Fruit fly (Drosophila melanogaster) whole organism, embryonic: ENCODE measurements around the gene beat-Ib.

Experiments
- Asciz ChIP-seq: fragments of 200-800 bp; sonication (Bioruptor generic); optimal IDR thresholded peaks from 2 replicates; lab custom pipeline; 2017; ENCODE audit warnings: missing biosample characterization, mild to moderate bottlenecking, missing genetic modification characterization, missing genetic modification reagents
- Atf-2 ChIP-seq: fragments of 200-800 bp; sonication (Bioruptor generic); optimal IDR thresholded peaks from 2 replicates; lab custom pipeline; 2016; ENCODE audit warnings: missing biosample characterization, missing genetic modification characterization
- Blimp-1 ChIP-seq: fragments of 200-800 bp; sonication (Bioruptor generic); optimal IDR thresholded peaks from 3 replicates; lab custom pipeline; 2018; ENCODE audit warnings: missing biosample characterization, missing genetic modification characterization, mild to moderate bottlenecking, moderate library complexity, missing genetic modification reagents
- CG10321 ChIP-seq: fragments of 200-800 bp; sonication (Bioruptor generic); IDR thresholded peaks from 2 replicates; pipeline ENCODE4 v1.3.6; 2022; ENCODE audit warnings: missing biosample characterization, missing genetic modification characterization
- CG11247 ChIP-seq: fragments of 200-800 bp; sonication (Bioruptor generic); IDR thresholded peaks from 2 replicates; pipeline ENCODE4 v1.3.6; 2022; ENCODE audit warnings: missing biosample characterization, missing genetic modification characterization
- CG12391 ChIP-seq: fragments of 200-800 bp; sonication (Bioruptor generic); optimal IDR thresholded peaks from 3 replicates; lab custom pipeline; 2018; ENCODE audit warnings: missing biosample characterization, mild to moderate bottlenecking, missing genetic modification characterization, moderate library complexity
- CG12659 ChIP-seq: fragments of 200-800 bp; sonication (Bioruptor generic); optimal IDR thresholded peaks from 3 replicates; lab custom pipeline; 2017; ENCODE audit warnings: mild to moderate bottlenecking, missing biosample characterization, missing genetic modification reagents, missing genetic modification characterization
- CG14014 ChIP-seq: fragments of 200-800 bp; sonication (Bioruptor generic); IDR thresholded peaks from 2 replicates; pipeline ENCODE4 v1.3.6; 2022; ENCODE audit warnings: missing biosample characterization, missing genetic modification characterization
- CG15269 ChIP-seq: fragments of 200-800 bp; sonication (Bioruptor generic); optimal IDR thresholded peaks from 2 replicates; lab custom pipeline; 2018; ENCODE audit warnings: missing biosample characterization, mild to moderate bottlenecking, missing genetic modification characterization, moderate library complexity
- CG30403 ChIP-seq: fragments of 200-800 bp; sonication (Bioruptor generic); optimal IDR thresholded peaks from 3 replicates; lab custom pipeline; 2016; ENCODE audit warnings: missing biosample characterization, missing genetic modification characterization
- CG31365 ChIP-seq: fragments of 200-800 bp; sonication (Bioruptor generic); optimal IDR thresholded peaks from 2 replicates; lab custom pipeline; 2018; ENCODE audit warnings: missing biosample characterization, mild to moderate bottlenecking, missing genetic modification characterization
- CG31388 ChIP-seq: fragments of 200-800 bp; sonication (Bioruptor generic); optimal IDR thresholded peaks from 2 replicates; lab custom pipeline; 2016; ENCODE audit warnings: missing biosample characterization, missing genetic modification characterization
- CG34224 ChIP-seq: fragments of 200-800 bp; sonication (Bioruptor generic); IDR thresholded peaks from 3 replicates; pipeline ENCODE4 v1.3.6; 2022; ENCODE audit warnings: missing biosample characterization, missing genetic modification characterization; ENCODE audit not compliant: partially characterized antibody
- CG42726 ChIP-seq: fragments of 200-800 bp; sonication (Bioruptor generic); IDR thresholded peaks from 2 replicates; pipeline ENCODE4 v1.3.6; 2022; ENCODE audit warnings: missing biosample characterization, missing genetic modification characterization; ENCODE audit not compliant: partially characterized antibody
- CG6654 ChIP-seq: fragments of 200-800 bp; sonication (Bioruptor generic); optimal IDR thresholded peaks from 2 replicates; lab custom pipeline; 2017; ENCODE audit warnings: missing biosample characterization, mild to moderate bottlenecking, missing genetic modification characterization
- CG6765 ChIP-seq: fragments of 200-800 bp; sonication (Bioruptor generic); optimal IDR thresholded peaks from 3 replicates; lab custom pipeline; 2017; ENCODE audit warnings: missing biosample characterization, mild to moderate bottlenecking, missing genetic modification characterization
- CG6791 ChIP-seq: fragments of 200-800 bp; sonication (Bioruptor generic); IDR thresholded peaks from 3 replicates; pipeline ENCODE4 v1.3.6; 2022; ENCODE audit warnings: missing biosample characterization, missing genetic modification characterization; ENCODE audit not compliant: partially characterized antibody
- CG6813 ChIP-seq: fragments of 200-800 bp; sonication (Bioruptor generic); optimal IDR thresholded peaks from 2 replicates; lab custom pipeline; 2017; ENCODE audit warnings: missing biosample characterization, missing genetic modification characterization, mild to moderate bottlenecking, moderate library complexity, missing genetic modification reagents
- CG6854 ChIP-seq: fragments of 200-800 bp; sonication (Bioruptor generic); optimal IDR thresholded peaks from 3 replicates; lab custom pipeline; 2017; ENCODE audit warnings: missing biosample characterization, mild to moderate bottlenecking, missing genetic modification characterization
- CG7357 ChIP-seq: fragments of 200-800 bp; sonication (Bioruptor generic); IDR thresholded peaks from 3 replicates; pipeline ENCODE4 v1.3.6; 2022; ENCODE audit warnings: missing biosample characterization, missing genetic modification characterization
- CG8388 ChIP-seq: fragments of 200-800 bp; sonication (Bioruptor generic); optimal IDR thresholded peaks from 2 replicates; lab custom pipeline; 2019; ENCODE audit warnings: missing biosample characterization, mild to moderate bottlenecking, missing genetic modification characterization, moderate library complexity
- CG8944 ChIP-seq: fragments of 200-800 bp; sonication (Bioruptor generic); optimal IDR thresholded peaks from 3 replicates; lab custom pipeline; 2016; ENCODE audit warnings: missing biosample characterization, missing genetic modification characterization
- CG9727 ChIP-seq: fragments of 200-800 bp; sonication (Bioruptor generic); optimal IDR thresholded peaks from 3 replicates; lab custom pipeline; 2017; ENCODE audit warnings: missing biosample characterization, mild to moderate bottlenecking, missing genetic modification characterization
- CG9817 ChIP-seq: fragments of 200-800 bp; sonication (Bioruptor generic); optimal IDR thresholded peaks from 2 replicates; lab custom pipeline; 2018; ENCODE audit warnings: missing biosample characterization, mild to moderate bottlenecking, missing genetic modification characterization, moderate library complexity
- CoRest ChIP-seq: fragments of 200-800 bp; sonication (Bioruptor generic); optimal IDR thresholded peaks from 3 replicates; lab custom pipeline; 2018; ENCODE audit warnings: missing biosample characterization, mild to moderate bottlenecking, missing genetic modification characterization, moderate library complexity
- Dbx ChIP-seq: fragments of 200-800 bp; sonication (Bioruptor generic); IDR thresholded peaks from 3 replicates; pipeline ENCODE4 v1.3.6; 2022; ENCODE audit warnings: missing biosample characterization, missing genetic modification characterization
- Doc2 ChIP-seq: fragments of 200-800 bp; sonication (Bioruptor generic); IDR thresholded peaks from 2 replicates; pipeline ENCODE4 v1.3.6; 2022; ENCODE audit warnings: missing biosample characterization, missing genetic modification characterization
- H15 ChIP-seq: fragments of 200-800 bp; sonication (Bioruptor generic); IDR thresholded peaks from 3 replicates; pipeline ENCODE4 v1.3.6; 2022; ENCODE audit warnings: missing biosample characterization, missing genetic modification characterization
- MBD-R2 ChIP-seq: fragments of 200-800 bp; sonication (Bioruptor generic); IDR thresholded peaks from 2 replicates; pipeline ENCODE4 v1.3.6; 2022; ENCODE audit warnings: missing biosample characterization, missing genetic modification characterization
- Myb ChIP-seq: fragments of 200-800 bp; sonication (Bioruptor generic); optimal IDR thresholded peaks from 2 replicates; lab custom pipeline; 2016; ENCODE audit warnings: missing biosample characterization, missing genetic modification characterization
- NFAT ChIP-seq: fragments of 200-800 bp; sonication (Bioruptor generic); IDR thresholded peaks from 2 replicates; pipeline ENCODE4 v1.3.6; 2022; ENCODE audit warnings: missing biosample characterization, missing genetic modification characterization
- Optix ChIP-seq: fragments of 200-800 bp; sonication (Bioruptor generic); IDR thresholded peaks from 3 replicates; pipeline ENCODE4 v1.3.6; 2022; ENCODE audit warnings: missing biosample characterization, missing genetic modification characterization
- Usf ChIP-seq: fragments of 200-800 bp; sonication (Bioruptor generic); optimal IDR thresholded peaks from 2 replicates; lab custom pipeline; 2017; ENCODE audit warnings: missing genotype, missing biosample characterization, missing genetic modification characterization
- ap ChIP-seq: fragments of 200-800 bp; sonication (Bioruptor generic); IDR thresholded peaks from 2 replicates; pipeline ENCODE4 v1.3.6; 2022; ENCODE audit warnings: missing biosample characterization, missing genetic modification characterization
- cg ChIP-seq: fragments of 200-800 bp; sonication (Bioruptor generic); optimal IDR thresholded peaks from 3 replicates; lab custom pipeline; 2019; ENCODE audit warnings: missing biosample characterization, mild to moderate bottlenecking, missing genetic modification characterization, moderate library complexity
- cwo ChIP-seq: fragments of 200-800 bp; sonication (Bioruptor generic); optimal IDR thresholded peaks from 3 replicates; lab custom pipeline; 2017; ENCODE audit warnings: missing biosample characterization, missing genetic modification characterization, mild to moderate bottlenecking, moderate library complexity, missing genetic modification reagents
- dm ChIP-seq: fragments of 200-800 bp; sonication (Bioruptor generic); optimal IDR thresholded peaks from 3 replicates; lab custom pipeline; 2016; ENCODE audit warnings: missing biosample characterization, missing genetic modification characterization
- dmrt99B ChIP-seq: fragments of 200-800 bp; sonication (Bioruptor generic); optimal IDR thresholded peaks from 2 replicates; lab custom pipeline; 2018; ENCODE audit warnings: missing biosample characterization, mild to moderate bottlenecking, missing genetic modification characterization, moderate library complexity
- emc ChIP-seq: fragments of 200-800 bp; sonication (Bioruptor generic); optimal IDR thresholded peaks from 2 replicates; lab custom pipeline; 2016; ENCODE audit warnings: missing biosample characterization, missing genetic modification characterization
- esg ChIP-seq: fragments of 200-800 bp; sonication (Bioruptor generic); conservative IDR thresholded peaks from 2 replicates; pipeline ENCODE4 v1.3.6; 2022; ENCODE audit warnings: missing biosample characterization, missing genetic modification characterization
- fd3F ChIP-seq: fragments of 200-800 bp; sonication (Bioruptor generic); optimal IDR thresholded peaks from 2 replicates; lab custom pipeline; 2018; ENCODE audit warnings: missing biosample characterization, mild to moderate bottlenecking, missing genetic modification characterization, moderate library complexity
- gem ChIP-seq: fragments of 200-800 bp; sonication (Bioruptor generic); optimal IDR thresholded peaks from 2 replicates; lab custom pipeline; 2019; ENCODE audit warnings: missing biosample characterization, mild to moderate bottlenecking, missing genetic modification characterization, moderate library complexity
- gro ChIP-seq: fragments of 200-800 bp; sonication (Bioruptor generic); optimal IDR thresholded peaks from 2 replicates; lab custom pipeline; 2016; ENCODE audit warnings: missing biosample characterization, missing genetic modification characterization
- knrl ChIP-seq: fragments of 200-800 bp; sonication (Bioruptor generic); IDR thresholded peaks from 3 replicates; pipeline ENCODE4 v1.3.6; 2022; ENCODE audit warnings: missing biosample characterization, missing genetic modification characterization; ENCODE audit not compliant: partially characterized antibody
- phol ChIP-seq: fragments of 200-800 bp; sonication (Bioruptor generic); optimal IDR thresholded peaks from 3 replicates; lab custom pipeline; 2018; ENCODE audit warnings: missing biosample characterization, mild to moderate bottlenecking, missing genetic modification characterization, moderate library complexity
- pzg ChIP-seq: fragments of 200-800 bp; sonication (Bioruptor generic); optimal IDR thresholded peaks from 3 replicates; lab custom pipeline; 2018; ENCODE audit warnings: missing biosample characterization, mild to moderate bottlenecking, missing genetic modification characterization, moderate library complexity
- tgo ChIP-seq: fragments of 200-800 bp; sonication (Bioruptor generic); IDR thresholded peaks from 3 replicates; pipeline ENCODE4 v1.3.6; 2022; ENCODE audit warnings: missing biosample characterization, missing genetic modification characterization
- tio ChIP-seq: fragments of 200-800 bp; sonication (Bioruptor generic); optimal IDR thresholded peaks from 2 replicates; lab custom pipeline; 2017; ENCODE audit warnings: missing biosample characterization, missing genetic modification characterization, inconsistent platforms
- toy ChIP-seq: fragments of 200-800 bp; sonication (Bioruptor generic); IDR thresholded peaks from 2 replicates; pipeline ENCODE4 v1.3.6; 2022; ENCODE audit warnings: missing biosample characterization, missing genetic modification characterization

The beat-Ib gene

DNA sequence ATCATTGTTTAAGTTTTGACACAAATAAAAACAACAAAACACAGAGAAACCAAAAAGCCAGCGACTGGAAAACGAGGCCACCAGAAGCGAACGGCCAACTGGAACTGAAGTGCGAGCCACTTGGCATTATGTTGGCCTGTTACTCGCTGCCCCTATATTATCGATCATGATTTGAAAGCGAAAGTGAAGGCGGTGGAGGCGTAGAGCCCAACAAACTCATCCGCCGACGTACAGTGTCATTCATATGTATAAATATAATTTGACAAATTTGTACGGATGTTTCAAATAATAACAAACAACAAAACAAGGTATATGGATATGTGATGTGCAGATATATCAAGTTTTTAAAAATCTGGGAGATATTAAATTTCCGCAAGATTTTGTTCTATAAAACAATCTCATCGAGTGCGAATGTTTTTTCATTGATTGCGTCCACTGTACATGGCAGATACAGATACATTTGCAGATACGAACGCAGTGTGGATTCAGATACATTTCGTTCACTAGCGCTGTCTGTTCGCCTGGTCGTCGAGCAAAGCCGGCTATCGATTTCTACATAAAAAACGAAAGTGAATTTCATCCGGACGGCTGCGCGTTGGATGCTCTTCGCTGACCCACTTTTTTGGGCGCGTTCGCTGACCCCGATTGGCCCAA, 51.2 kb downstream of the beat-Ib start (continued):
- peak; percentile 90 for TF ChIP-seq CG9727 (GFP tag; lab: Kevin White, UChicago)
- TF ChIP-seq CG8388 (GFP tag; lab: Kevin White, UChicago), result peak; percentile 98
- peak; percentile 87 for TF ChIP-seq CG6813
- TF ChIP-seq cwo, result peak; percentile 2
- TF ChIP-seq CG12659 (GFP tag; lab: Kevin White, UChicago), result peak; percentile 97
- TF ChIP-seq dm, result peak; percentile 84
- TF ChIP-seq CG42726 (GFP tag; lab: Robert Waterston, UW), result no peak
- TF ChIP-seq CG31365 (tag; lab: Kevin White, UChicago), result peak; percentile 80
- peak; percentile 85 for TF ChIP-seq Usf (GFP tag; lab: Kevin White, UChicago)
- TF ChIP-seq CG6854 (GFP tag; lab: Kevin White, UChicago), result peak; percentile 89
- peak; percentile 95 for TF ChIP-seq phol
- TF ChIP-seq CG31388 (GFP tag; lab: Kevin White, UChicago), result peak; percentile 75
- TF ChIP-seq CG12391, result peak; percentile 97
- peak; percentile 98 for TF ChIP-seq CG30403 (GFP tag; lab: Kevin White, UChicago)
- TF ChIP-seq Dbx, result peak; percentile 86
- peak; percentile 97 for TF ChIP-seq dmrt99B (tag; lab: Kevin White, UChicago)
- TF ChIP-seq Myb (GFP tag; lab: Kevin White, UChicago), result peak; percentile 85
- peak; percentile 76; the same call in 1 of the 2 replicates for TF ChIP-seq CG10321 (GFP tag; lab: Robert Waterston, UW)
- peak; percentile 76; the same call in 1 of the 2 replicates for TF ChIP-seq Doc2 (GFP tag; lab: Robert Waterston, UW)
- TF ChIP-seq tio (GFP tag; lab: Kevin White, UChicago), result peak; percentile 92
- peak; percentile 80 for TF ChIP-seq toy
- peak; percentile 95 for TF ChIP-seq fd3F (GFP tag; lab: Kevin White, UChicago)
- TF ChIP-seq pzg, result peak; percentile 16
- TF ChIP-seq knrl (GFP tag; lab: Robert Waterston, UW), result peak; percentile 57
- TF ChIP-seq H15 (GFP tag; lab: Robert Waterston, UW), result peak; percentile 95
- TF ChIP-seq emc (GFP tag; lab: Kevin White, UChicago), result peak; percentile 74
- TF ChIP-seq CG9817, result peak; percentile 97
- peak; percentile 100 for TF ChIP-seq Blimp-1 (GFP tag; lab: Kevin White, UChicago)
- peak; percentile 96 for TF ChIP-seq Asciz (GFP tag; lab: Kevin White, UChicago)
- TF ChIP-seq Atf-2 (GFP tag; lab: Kevin White, UChicago), result peak; percentile 92
- TF ChIP-seq CG6765 (GFP tag; lab: Kevin White, UChicago), result peak; percentile 72
- peak; percentile 93 for TF ChIP-seq CG14014 (GFP tag; lab: Robert Waterston, UW)
- peak; percentile 98 for TF ChIP-seq gem (tag; lab: Kevin White, UChicago)
- peak; percentile 87 for TF ChIP-seq CG6654 (GFP tag; lab: Kevin White, UChicago)
- TF ChIP-seq ap (GFP tag; lab: Robert Waterston, UW), result peak; percentile 92
- TF ChIP-seq cg (GFP tag; lab: Kevin White, UChicago), result peak; percentile 54
- no peak for TF ChIP-seq CG34224 (GFP tag; lab: Robert Waterston, UW)
- TF ChIP-seq gro (GFP tag; lab: Kevin White, UChicago), result peak; percentile 91
- TF ChIP-seq CG11247 (GFP tag; lab: Robert Waterston, UW), result peak; percentile 84
- TF ChIP-seq MBD-R2 (GFP tag; lab: Robert Waterston, UW), result peak; percentile 85
- peak; percentile 96 for TF ChIP-seq esg (GFP tag; lab: Robert Waterston, UW)
- TF ChIP-seq tgo (GFP tag; lab: Robert Waterston, UW), result peak; percentile 96
- TF ChIP-seq CG6791 (GFP tag; lab: Robert Waterston, UW), result no peak
- peak; percentile 97 for TF ChIP-seq CG15269 (tag; lab: Kevin White, UChicago)
- peak; percentile 90 for TF ChIP-seq Optix (GFP tag; lab: Robert Waterston, UW)
- peak; percentile 98 for TF ChIP-seq CoRest
- TF ChIP-seq CG7357 (GFP tag; lab: Robert Waterston, UW), result peak; percentile 89
- peak; percentile 94 for TF ChIP-seq CG8944 (GFP tag; lab: Kevin White, UChicago)
- TF ChIP-seq NFAT (GFP tag; lab: Robert Waterston, UW), result peak; percentile 81
